Worm (Caenorhabditis elegans) whole organism, young adult: ENCODE results near the gene oig-3.

ENCODE experiments used
- B0336.3 ChIP-seq: fragments of 200-800 bp; sonication (Bioruptor generic); IDR thresholded peaks from 2 replicates; pipeline ENCODE4 v1.3.6; 2022; ENCODE audit warnings: missing genetic modification characterization, missing compliant biosample characterization
- C17E4.6 ChIP-seq: fragments of 200-800 bp; sonication (Bioruptor generic); IDR thresholded peaks from 2 replicates; pipeline ENCODE4 v1.3.6; 2022; ENCODE audit warnings: missing genetic modification reagents, missing genetic modification characterization, missing compliant biosample characterization
- D2030.7 ChIP-seq: fragments of 200-800 bp; sonication (Bioruptor generic); IDR thresholded peaks from 2 replicates; pipeline ENCODE4 v1.3.6; 2022; ENCODE audit warnings: missing genetic modification reagents, missing genetic modification characterization, missing compliant biosample characterization
- F33H1.4 ChIP-seq: fragments of 200-800 bp; sonication (Bioruptor generic); IDR thresholded peaks from 2 replicates; pipeline ENCODE4 v1.3.6; 2022; ENCODE audit warnings: missing genetic modification reagents, missing genetic modification characterization, missing compliant biosample characterization
- F37B4.10 ChIP-seq: fragments of 200-800 bp; sonication (Bioruptor generic); IDR thresholded peaks from 2 replicates; pipeline ENCODE4 v1.3.6; 2022; ENCODE audit warnings: missing genetic modification characterization, missing compliant biosample characterization
- F49E8.2 ChIP-seq: sonication (generic microtip); optimal IDR thresholded peaks from 3 replicates; lab custom pipeline; 2017; ENCODE audit warnings: missing genetic modification characterization, mild to moderate bottlenecking, missing compliant biosample characterization, antibody characterized with exemption, moderate library complexity; ENCODE audit not compliant: insufficient read depth
- F55B11.4 ChIP-seq: sonication (generic microtip); optimal IDR thresholded peaks from 2 replicates; lab custom pipeline; 2016; ENCODE audit warnings: missing compliant biosample characterization, missing genetic modification characterization, borderline replicate concordance; ENCODE audit not compliant: insufficient read depth
- K12H6.12 ChIP-seq: fragments of 200-800 bp; sonication (Bioruptor generic); optimal IDR thresholded peaks from 2 replicates; lab custom pipeline; 2018; ENCODE audit warnings: mild to moderate bottlenecking, missing genetic modification characterization, missing compliant biosample characterization
- Y53F4B.3 ChIP-seq: fragments of 200-800 bp; sonication (Bioruptor generic); IDR thresholded peaks from 2 replicates; pipeline ENCODE4 v1.3.6; 2022; ENCODE audit warnings: missing genetic modification reagents, missing genetic modification characterization, missing compliant biosample characterization
- Y67H2A.10 ChIP-seq: fragments of 200-800 bp; sonication (Bioruptor generic); conservative IDR thresholded peaks from 2 replicates; pipeline ENCODE4 v1.3.6; 2022; ENCODE audit warnings: missing genetic modification reagents, missing genetic modification characterization, missing compliant biosample characterization
- akir-1 ChIP-seq: fragments of 200-800 bp; sonication (Bioruptor generic); optimal IDR thresholded peaks from 2 replicates; lab custom pipeline; 2018; ENCODE audit warnings: mild to moderate bottlenecking, missing genetic modification characterization, moderate library complexity, missing compliant biosample characterization
- aptf-2 ChIP-seq: fragments of 200-800 bp; sonication (Bioruptor generic); conservative IDR thresholded peaks from 2 replicates; pipeline ENCODE4 v1.3.6; 2022; ENCODE audit warnings: missing genetic modification reagents, missing genetic modification characterization, missing compliant biosample characterization
- athp-1 ChIP-seq: sonication (generic microtip); optimal IDR thresholded peaks from 2 replicates; lab custom pipeline; 2017; ENCODE audit warnings: mild to moderate bottlenecking, missing genetic modification characterization, missing compliant biosample characterization
- cebp-1 ChIP-seq, 2 experiments: fragments of 200-800 bp in 1 of 2; sonication (Bioruptor generic) in 1 of 2; sonication (generic microtip) in 1 of 2; IDR thresholded peaks in 1 of 2; optimal IDR thresholded peaks in 1 of 2; 2 replicates each; pipeline versions ENCODE4 v1.3.6 to Lab custom; 2017 to 2022; ENCODE audit warnings: missing compliant biosample characterization in 2 of 2, missing genetic modification characterization in 2 of 2, mild to moderate bottlenecking in 1 of 2, missing genetic modification reagents in 1 of 2, moderate library complexity in 1 of 2
- ceh-27 ChIP-seq: fragments of 200-800 bp; sonication (Bioruptor generic); optimal IDR thresholded peaks from 2 replicates; lab custom pipeline; 2018; ENCODE audit warnings: mild to moderate bottlenecking, missing genetic modification characterization, moderate library complexity, missing compliant biosample characterization
- dox-1 ChIP-seq: fragments of 200-800 bp; sonication (Bioruptor generic); IDR thresholded peaks from 2 replicates; pipeline ENCODE4 v1.3.6; 2022; ENCODE audit warnings: missing genetic modification reagents, missing genetic modification characterization, missing compliant biosample characterization
- dpff-1 ChIP-seq: sonication (generic microtip); optimal IDR thresholded peaks from 2 replicates; lab custom pipeline; 2017; ENCODE audit warnings: mild to moderate bottlenecking, missing genetic modification characterization, missing compliant biosample characterization
- egl-18 ChIP-seq: fragments of 200-800 bp; sonication (Bioruptor generic); IDR thresholded peaks from 2 replicates; pipeline ENCODE4 v1.3.6; 2022; ENCODE audit warnings: missing genetic modification reagents, missing genetic modification characterization, missing compliant biosample characterization
- egl-44 ChIP-seq: fragments of 200-800 bp; sonication (Bioruptor generic); IDR thresholded peaks from 2 replicates; pipeline ENCODE4 v1.3.6; 2022; ENCODE audit warnings: missing genetic modification reagents, missing genetic modification characterization, missing compliant biosample characterization
- ekl-4 ChIP-seq: fragments of 200-800 bp; sonication (Bioruptor generic); IDR thresholded peaks from 2 replicates; pipeline ENCODE4 v1.3.6; 2022; ENCODE audit warnings: missing genetic modification reagents, missing genetic modification characterization, missing compliant biosample characterization
- him-1 ChIP-seq: sonication (generic microtip); optimal IDR thresholded peaks from 2 replicates; lab custom pipeline; 2016; ENCODE audit warnings: missing genotype, missing genetic modification reagents, missing genetic modification characterization, missing compliant biosample characterization
- hlh-12 ChIP-seq: sonication (generic microtip); optimal IDR thresholded peaks from 2 replicates; lab custom pipeline; 2016; ENCODE audit warnings: missing genetic modification characterization, missing compliant biosample characterization
- lin-35 ChIP-seq, 3 experiments: fragments of 150-350 bp in 2 of 3; sonication (generic microtip) in 1 of 3; optimal IDR thresholded peaks; 2 replicates each; lab custom pipeline; 2014 to 2018; ENCODE audit warnings: missing biosample characterization in 3 of 3, missing genetic modification characterization in 3 of 3, missing genetic modification reagents in 3 of 3
- madf-10 ChIP-seq: sonication (generic microtip); optimal IDR thresholded peaks from 2 replicates; lab custom pipeline; 2016; ENCODE audit warnings: mild to moderate bottlenecking, missing genetic modification characterization, missing compliant biosample characterization
- madf-3 ChIP-seq: fragments of 200-800 bp; sonication (Bioruptor generic); IDR thresholded peaks from 2 replicates; pipeline ENCODE4 v1.3.6; 2022; ENCODE audit warnings: missing genetic modification reagents, missing genetic modification characterization, missing compliant biosample characterization
- madf-6 ChIP-seq: fragments of 200-800 bp; sonication (Bioruptor generic); IDR thresholded peaks from 2 replicates; pipeline ENCODE4 v1.3.6; 2022; ENCODE audit warnings: missing genetic modification reagents, missing genetic modification characterization, missing compliant biosample characterization
- mcd-1 ChIP-seq: fragments of 200-800 bp; sonication (Bioruptor generic); IDR thresholded peaks from 2 replicates; pipeline ENCODE4 v1.3.6; 2022; ENCODE audit warnings: missing genetic modification reagents, missing genetic modification characterization, missing compliant biosample characterization
- mxl-1 ChIP-seq: sonication (generic microtip); optimal IDR thresholded peaks from 2 replicates; lab custom pipeline; 2016; ENCODE audit warnings: missing genetic modification characterization, missing compliant biosample characterization
- nhr-179 ChIP-seq: sonication (generic microtip); optimal IDR thresholded peaks from 2 replicates; lab custom pipeline; 2016; ENCODE audit warnings: mild to moderate bottlenecking, missing genetic modification characterization, missing compliant biosample characterization
- nhr-27 ChIP-seq: fragments of 200-800 bp; sonication (Bioruptor generic); optimal IDR thresholded peaks from 2 replicates; lab custom pipeline; 2018; ENCODE audit warnings: mild to moderate bottlenecking, missing genetic modification characterization, moderate library complexity, missing compliant biosample characterization
- pbrm-1 ChIP-seq: fragments of 200-800 bp; sonication (Bioruptor generic); IDR thresholded peaks from 2 replicates; pipeline ENCODE4 v1.3.6; 2022; ENCODE audit warnings: missing genetic modification reagents, missing genetic modification characterization, missing compliant biosample characterization
- pha-4 ChIP-seq: fragments of 150-350 bp; sonication (generic microtip); optimal IDR thresholded peaks from 2 replicates; lab custom pipeline; 2014; ENCODE audit warnings: missing biosample characterization, missing genetic modification reagents, missing genetic modification characterization
- repo-1 ChIP-seq: sonication (generic microtip); optimal IDR thresholded peaks from 2 replicates; lab custom pipeline; 2017; ENCODE audit warnings: mild to moderate bottlenecking, missing genetic modification characterization, missing compliant biosample characterization
- snpc-3.4 ChIP-seq: sonication (generic microtip); optimal IDR thresholded peaks from 2 replicates; lab custom pipeline; 2017; ENCODE audit warnings: missing genetic modification characterization, mild to moderate bottlenecking, missing compliant biosample characterization, antibody characterized with exemption, moderate library complexity, missing genotype, missing genetic modification reagents
- snpc-4 ChIP-seq, 5 experiments: fragments of 150-350 bp in 1 of 5; sonication (generic microtip) in 4 of 5; optimal IDR thresholded peaks; 2 replicates each; lab custom pipeline; 2014 to 2018; ENCODE audit warnings: missing genetic modification characterization in 5 of 5, missing biosample characterization in 3 of 5, antibody characterized with exemption in 2 of 5, mild to moderate bottlenecking in 2 of 5, missing compliant biosample characterization in 2 of 5, missing genotype in 2 of 5, moderate library complexity in 2 of 5, missing genetic modification reagents in 1 of 5
- sptf-2 ChIP-seq: fragments of 200-800 bp; sonication (Bioruptor generic); optimal IDR thresholded peaks from 2 replicates; lab custom pipeline; 2018; ENCODE audit warnings: mild to moderate bottlenecking, missing genetic modification characterization, missing compliant biosample characterization
- unc-130 ChIP-seq: sonication (generic microtip); optimal IDR thresholded peaks from 2 replicates; lab custom pipeline; 2016; ENCODE audit warnings: missing genetic modification reagents, missing genetic modification characterization, missing compliant biosample characterization
- unc-62 ChIP-seq: fragments of 150-350 bp; optimal IDR thresholded peaks from 2 replicates; lab custom pipeline; 2014; ENCODE audit warnings: missing biosample characterization, missing genetic modification reagents, missing genetic modification characterization
- xnd-1 ChIP-seq: sonication (generic microtip); optimal IDR thresholded peaks from 2 replicates; lab custom pipeline; 2016; ENCODE audit warnings: missing genotype, missing genetic modification reagents, missing genetic modification characterization, missing compliant biosample characterization
- zfh-2 ChIP-seq: fragments of 200-800 bp; sonication (Bioruptor generic); conservative IDR thresholded peaks from 2 replicates; pipeline ENCODE4 v1.3.6; 2022; ENCODE audit warnings: missing genetic modification reagents, missing genetic modification characterization, missing compliant biosample characterization
- ztf-25 ChIP-seq: fragments of 200-800 bp; sonication (Bioruptor generic); IDR thresholded peaks from 2 replicates; pipeline ENCODE4 v1.3.6; 2022; ENCODE audit warnings: missing genetic modification reagents, missing genetic modification characterization, missing compliant biosample characterization
- ztf-28 ChIP-seq: fragments of 200-800 bp; sonication (Bioruptor generic); IDR thresholded peaks from 2 replicates; pipeline ENCODE4 v1.3.6; 2022; ENCODE audit warnings: missing genetic modification reagents, missing genetic modification characterization, missing compliant biosample characterization
- ztf-3 ChIP-seq: fragments of 200-800 bp; sonication (Bioruptor generic); optimal IDR thresholded peaks from 2 replicates; lab custom pipeline; 2018; ENCODE audit warnings: mild to moderate bottlenecking, missing genetic modification characterization, missing compliant biosample characterization
- ztf-6 ChIP-seq: fragments of 200-800 bp; sonication (Bioruptor generic); IDR thresholded peaks from 2 replicates; pipeline ENCODE4 v1.3.6; 2022; ENCODE audit warnings: missing genetic modification reagents, missing genetic modification characterization, missing compliant biosample characterization

Gene oig-3

DNA sequence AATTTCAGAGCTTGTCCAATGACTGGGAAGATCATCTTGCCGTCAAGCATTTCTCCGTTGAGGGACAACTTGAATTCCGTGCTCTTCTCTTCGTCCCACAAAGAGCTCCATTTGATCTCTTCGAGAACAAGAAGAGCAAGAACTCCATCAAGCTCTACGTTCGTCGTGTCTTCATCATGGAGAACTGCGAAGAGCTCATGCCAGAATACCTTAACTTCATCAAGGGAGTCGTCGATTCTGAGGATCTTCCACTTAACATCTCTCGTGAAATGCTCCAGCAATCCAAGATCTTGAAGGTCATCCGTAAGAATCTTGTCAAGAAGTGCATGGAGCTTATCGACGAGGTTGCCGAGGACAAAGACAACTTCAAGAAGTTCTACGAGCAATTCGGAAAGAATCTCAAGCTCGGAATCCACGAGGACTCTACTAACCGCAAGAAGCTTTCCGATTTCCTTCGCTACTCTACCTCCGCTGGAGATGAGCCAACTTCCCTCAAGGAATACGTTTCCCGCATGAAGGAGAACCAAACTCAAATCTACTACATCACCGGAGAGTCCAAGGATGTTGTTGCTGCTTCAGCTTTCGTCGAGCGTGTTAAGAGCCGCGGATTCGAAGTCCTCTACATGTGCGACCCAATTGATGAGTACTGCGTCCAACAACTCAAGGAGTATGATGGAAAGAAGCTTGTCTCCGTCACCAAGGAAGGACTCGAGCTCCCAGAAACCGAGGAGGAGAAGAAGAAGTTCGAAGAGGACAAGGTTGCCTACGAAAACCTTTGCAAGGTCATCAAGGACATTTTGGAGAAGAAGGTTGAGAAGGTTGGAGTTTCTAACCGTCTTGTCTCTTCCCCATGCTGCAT lies 42.1 kb upstream of the oig-3 start (continued):
- TF ChIP-seq akir-1 (GFP tag; lab: Kevin White, UChicago): no peak
- no peak for TF ChIP-seq mxl-1 (tag; lab: Kevin White, UChicago)
- peak; percentile 26 for TF ChIP-seq snpc-3.4 (tag; lab: Kevin White, UChicago)
- TF ChIP-seq repo-1 (tag; lab: Kevin White, UChicago): no peak
- TF ChIP-seq madf-3: no peak
- TF ChIP-seq pbrm-1 (GFP tag; lab: Robert Waterston, UW): no peak
- TF ChIP-seq ceh-27: no peak
- no peak for TF ChIP-seq ztf-25 (GFP tag; lab: Robert Waterston, UW)
- TF ChIP-seq madf-6 (GFP tag; lab: Robert Waterston, UW): peak; percentile 5; the same call in 1 of the 2 replicates
- TF ChIP-seq dpff-1 (tag; lab: Kevin White, UChicago): no peak
- no peak for TF ChIP-seq C17E4.6 (GFP tag; lab: Robert Waterston, UW)
- TF ChIP-seq him-1 (tag; lab: Kevin White, UChicago): no peak
- TF ChIP-seq F49E8.2: no peak
- TF ChIP-seq aptf-2 (GFP tag; lab: Robert Waterston, UW): no peak
- no peak for TF ChIP-seq xnd-1 (tag; lab: Kevin White, UChicago)
- TF ChIP-seq egl-44: no peak; the same call in none of the 2 replicates
- TF ChIP-seq unc-62: no peak
- no peak for TF ChIP-seq F37B4.10 (GFP tag; lab: Robert Waterston, UW)
- TF ChIP-seq egl-18 (GFP tag; lab: Robert Waterston, UW): no peak
- no peak for TF ChIP-seq cebp-1 (GFP tag; IDR thresholded peaks at IDR 0.05; lab: Robert Waterston, UW)
- TF ChIP-seq cebp-1 (tag; optimal IDR thresholded peaks at IDR 0.05; lab: Kevin White, UChicago): peak; percentile 12
- TF ChIP-seq F55B11.4 (tag; lab: Kevin White, UChicago): no peak
- peak; percentile 17; the same call in 1 of the 2 replicates for TF ChIP-seq ztf-6 (GFP tag; lab: Robert Waterston, UW)
- TF ChIP-seq athp-1 (tag; lab: Kevin White, UChicago): no peak
- TF ChIP-seq unc-130: no peak
- TF ChIP-seq hlh-12 (tag; lab: Kevin White, UChicago): no peak
- TF ChIP-seq nhr-27 (tag; lab: Kevin White, UChicago): no peak
- TF ChIP-seq Y53F4B.3 (GFP tag; lab: Robert Waterston, UW): no peak
- no peak for TF ChIP-seq D2030.7 (GFP tag; lab: Robert Waterston, UW)
- TF ChIP-seq lin-35 (GFP tag; optimal IDR thresholded peaks at IDR 0.05; lab: Kevin White, UChicago): no peak
- TF ChIP-seq ztf-28 (GFP tag; lab: Robert Waterston, UW): no peak
- TF ChIP-seq Y67H2A.10 (GFP tag; lab: Robert Waterston, UW): no peak
- no peak for TF ChIP-seq sptf-2 (GFP tag; lab: Kevin White, UChicago)
- 0 out of 2 replicates have a peak, but pooled peaks have one; percentile 54 for TF ChIP-seq zfh-2 (GFP tag; lab: Robert Waterston, UW)
- no peak for TF ChIP-seq F33H1.4 (GFP tag; lab: Robert Waterston, UW)
- TF ChIP-seq snpc-4 (GFP tag; optimal IDR thresholded peaks at IDR 0.05; lab: Kevin White, UChicago): no peak
- peak in 1 of 4 experiments; percentile 30 for TF ChIP-seq snpc-4 (tag; optimal IDR thresholded peaks at IDR 0.05; lab: Kevin White, UChicago)
- no peak for TF ChIP-seq pha-4 (tag; lab: Kevin White, UChicago)
- no peak for TF ChIP-seq ztf-3 (GFP tag; lab: Kevin White, UChicago)
- TF ChIP-seq madf-10: no peak
- TF ChIP-seq mcd-1 (GFP tag; lab: Robert Waterston, UW): peak; percentile 40; the same call in 1 of the 2 replicates
- TF ChIP-seq nhr-179 (tag; lab: Kevin White, UChicago): no peak
- TF ChIP-seq K12H6.12 (tag; lab: Kevin White, UChicago): no peak
- TF ChIP-seq dox-1 (GFP tag; lab: Robert Waterston, UW): peak; percentile 9
- TF ChIP-seq B0336.3 (GFP tag; lab: Robert Waterston, UW): peak; percentile 5
- no peak for TF ChIP-seq ekl-4 (GFP tag; lab: Robert Waterston, UW)
- TF ChIP-seq, all 124 proteins: peak for 18
